Worm (Caenorhabditis elegans): Measurements from ENCODE around the gene ltah-1.2.

Gene ltah-1.2

DNA sequence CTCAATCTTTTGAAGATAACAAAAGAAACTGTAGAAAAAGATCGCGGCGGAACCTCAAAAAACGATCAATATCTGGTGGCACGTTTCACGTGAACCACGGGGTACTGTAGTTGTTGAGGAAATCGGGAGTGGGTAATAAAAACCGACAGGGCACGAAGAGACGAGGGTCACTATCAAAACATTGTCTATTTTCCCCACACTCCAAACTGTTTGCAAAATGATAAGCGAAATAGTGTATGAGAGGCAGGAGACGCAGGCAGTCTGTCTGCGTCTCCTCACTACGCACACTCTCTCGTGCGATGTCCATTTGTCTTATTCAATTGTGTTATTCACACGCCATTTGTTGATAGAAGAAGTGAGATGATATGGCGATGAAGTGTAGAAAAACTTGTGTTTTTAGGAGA, 40.5 kb upstream of the ltah-1.2 start:
- TF ChIP-seq nhr-23 (tag; optimal IDR thresholded peaks at IDR 0.05) (peak; percentile 82), pqm-1 (tag; optimal IDR thresholded peaks at IDR 0.05) (peak; percentile 37), mml-1 (tag; optimal IDR thresholded peaks at IDR 0.05) (peak; percentile 7), egl-5 (tag; optimal IDR thresholded peaks at IDR 0.05) (no peak), eor-1 (tag; optimal IDR thresholded peaks at IDR 0.05) (no peak), egl-27 (tag; optimal IDR thresholded peaks at IDR 0.05) (no peak), R02D3.7 (tag; optimal IDR thresholded peaks at IDR 0.05) (peak; percentile 27), aly-2 (tag; optimal IDR thresholded peaks at IDR 0.05) (no peak), fkh-10 (GFP tag; optimal IDR thresholded peaks at IDR 0.05) (no peak), hmg-11 (tag; optimal IDR thresholded peaks at IDR 0.05) (no peak), fkh-2 (tag; optimal IDR thresholded peaks at IDR 0.05) (no peak), jun-1 (tag; optimal IDR thresholded peaks at IDR 0.05) (peak; percentile 62), elt-2 (tag; optimal IDR thresholded peaks at IDR 0.05) (peak; percentile 56), nhr-25 (tag; optimal IDR thresholded peaks at IDR 0.05) (peak; percentile 68), snpc-4 (tag; optimal IDR thresholded peaks at IDR 0.05) (no peak), nhr-67 (tag; optimal IDR thresholded peaks at IDR 0.05) (no peak), nhr-11 (tag; optimal IDR thresholded peaks at IDR 0.05) (no peak), ztf-11 (tag; optimal IDR thresholded peaks at IDR 0.05) (no peak), nhr-43 (tag; optimal IDR thresholded peaks at IDR 0.05; ENCODE audit: poor library complexity, severe bottlenecking) (peak; percentile 96), unc-39 (tag; optimal IDR thresholded peaks at IDR 0.05) (no peak), ceh-28 (tag; optimal IDR thresholded peaks at IDR 0.05) (peak; percentile 47), lin-39 (tag; optimal IDR thresholded peaks at IDR 0.05) (no peak), elt-3 (tag; optimal IDR thresholded peaks at IDR 0.05) (peak in 2 of 3 experiments; percentile 22 to 64), unc-62 (GFP tag; optimal IDR thresholded peaks at IDR 0.05) (no peak), ama-1 (optimal IDR thresholded peaks at IDR 0.05) (peak; percentile 65), nhr-237 (tag; optimal IDR thresholded peaks at IDR 0.05) (no peak), tbx-2 (tag; optimal IDR thresholded peaks at IDR 0.05) (peak; percentile 5), nhr-28 (tag; optimal IDR thresholded peaks at IDR 0.05) (no peak), nhr-77 (tag; optimal IDR thresholded peaks at IDR 0.05) (no peak), skn-1 (tag; optimal IDR thresholded peaks at IDR 0.05) (no peak), lsy-12 (tag; optimal IDR thresholded peaks at IDR 0.05) (peak; percentile 64), ceh-16 (tag; optimal IDR thresholded peaks at IDR 0.05) (no peak), ceh-82 (tag; optimal IDR thresholded peaks at IDR 0.05) (no peak), sea-2 (GFP tag; optimal IDR thresholded peaks at IDR 0.05) (no peak), ZK546.5 (tag; optimal IDR thresholded peaks at IDR 0.05) (no peak), nfya-1 (tag; optimal IDR thresholded peaks at IDR 0.05; ENCODE audit: insufficient read depth) (peak; percentile 57), zag-1 (tag; optimal IDR thresholded peaks at IDR 0.05) (no peak), mdl-1 (tag; optimal IDR thresholded peaks at IDR 0.05) (peak; percentile 54), pha-4 (tag; optimal IDR thresholded peaks at IDR 0.05) (peak; percentile 47)

DNA sequence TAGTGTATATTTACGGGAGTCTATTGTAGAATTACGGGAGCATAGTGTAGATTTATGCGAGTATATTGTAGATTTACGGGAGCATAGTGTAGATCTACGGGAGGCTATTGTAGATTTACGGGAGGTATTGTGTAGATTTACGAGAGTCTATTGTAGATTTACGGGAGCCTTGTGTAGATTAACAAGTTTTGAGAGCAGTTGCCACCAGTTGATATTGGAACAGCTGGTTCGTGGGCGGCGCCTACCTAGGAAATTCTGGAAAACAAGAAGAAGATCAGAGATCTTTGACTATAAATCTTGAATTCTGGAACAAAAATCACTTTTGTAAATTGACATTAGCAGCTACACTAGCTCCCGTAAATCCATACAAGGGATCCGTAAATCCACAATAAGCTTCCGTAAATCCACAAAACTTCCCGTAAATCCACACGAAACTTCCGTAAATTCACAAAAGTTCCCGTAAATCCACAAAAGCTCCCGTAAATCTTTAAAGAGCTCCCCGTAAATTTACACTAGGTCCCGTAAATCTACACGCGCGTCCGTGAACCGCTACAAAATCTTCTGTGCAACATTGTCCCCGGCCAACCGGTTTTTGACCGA, 40.0 kb upstream of the ltah-1.2 start:
- TF ChIP-seq aly-2 (tag; optimal IDR thresholded peaks at IDR 0.05) (no peak), nhr-237 (tag; optimal IDR thresholded peaks at IDR 0.05) (no peak), ZK546.5 (tag; optimal IDR thresholded peaks at IDR 0.05) (no peak), ceh-82 (tag; optimal IDR thresholded peaks at IDR 0.05) (no peak), sea-2 (GFP tag; optimal IDR thresholded peaks at IDR 0.05) (no peak), ceh-16 (tag; optimal IDR thresholded peaks at IDR 0.05) (no peak), daf-12 (tag; optimal IDR thresholded peaks at IDR 0.05) (no peak), lin-39 (tag; optimal IDR thresholded peaks at IDR 0.05) (no peak), fkh-10 (GFP tag; optimal IDR thresholded peaks at IDR 0.05) (no peak), lsy-12 (tag; optimal IDR thresholded peaks at IDR 0.05) (no peak)

DNA sequence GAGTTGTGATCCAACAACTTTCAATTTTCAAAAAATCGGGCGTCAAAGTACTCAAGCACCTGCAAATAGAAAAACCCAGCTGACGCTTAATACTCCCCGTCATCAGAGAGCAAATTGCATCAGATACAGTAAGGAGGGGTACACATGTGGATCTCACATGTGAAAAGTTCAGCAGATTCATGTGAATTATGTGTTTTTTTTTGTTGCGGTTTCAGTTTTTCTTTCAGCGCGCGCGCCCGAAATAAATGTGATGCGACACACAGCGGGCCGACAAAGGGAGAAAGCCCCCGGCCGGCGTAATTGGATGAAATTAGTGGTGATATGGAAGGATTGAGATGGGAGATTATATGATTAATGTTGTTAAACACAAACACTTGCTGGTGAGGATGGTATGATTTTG, 39.4 kb upstream of the ltah-1.2 start:
- no peak for TF ChIP-seq ztf-11 (tag; optimal IDR thresholded peaks at IDR 0.05)
- no peak for TF ChIP-seq skn-1 (tag; optimal IDR thresholded peaks at IDR 0.05)
- TF ChIP-seq nhr-43 (tag; optimal IDR thresholded peaks at IDR 0.05; ENCODE audit: poor library complexity, severe bottlenecking): peak; percentile 68
- peak; percentile 50 for TF ChIP-seq mml-1 (tag; optimal IDR thresholded peaks at IDR 0.05)
- no peak for TF ChIP-seq ceh-28 (tag; optimal IDR thresholded peaks at IDR 0.05)
- no peak for TF ChIP-seq snpc-4 (tag; optimal IDR thresholded peaks at IDR 0.05)
- TF ChIP-seq fos-1 (tag; optimal IDR thresholded peaks at IDR 0.05): no peak
- TF ChIP-seq pha-4 (tag; optimal IDR thresholded peaks at IDR 0.05): peak; percentile 15
- TF ChIP-seq nfya-1 (tag; optimal IDR thresholded peaks at IDR 0.05; ENCODE audit: insufficient read depth): peak; percentile 11
- no peak for TF ChIP-seq R02D3.7 (tag; optimal IDR thresholded peaks at IDR 0.05)
- TF ChIP-seq unc-62 (GFP tag; optimal IDR thresholded peaks at IDR 0.05): no peak
- TF ChIP-seq tbx-2 (tag; optimal IDR thresholded peaks at IDR 0.05): no peak
- peak; percentile 17 for TF ChIP-seq nhr-25 (tag; optimal IDR thresholded peaks at IDR 0.05)
- TF ChIP-seq nhr-23 (tag; optimal IDR thresholded peaks at IDR 0.05): peak; percentile 41
- TF ChIP-seq mdl-1 (tag; optimal IDR thresholded peaks at IDR 0.05): no peak
- TF ChIP-seq nhr-76 (tag; optimal IDR thresholded peaks at IDR 0.05): no peak
